Fruit fly (Drosophila melanogaster): ENCODE measurements around the gene CG4887.

Gene CG4887

DNA sequence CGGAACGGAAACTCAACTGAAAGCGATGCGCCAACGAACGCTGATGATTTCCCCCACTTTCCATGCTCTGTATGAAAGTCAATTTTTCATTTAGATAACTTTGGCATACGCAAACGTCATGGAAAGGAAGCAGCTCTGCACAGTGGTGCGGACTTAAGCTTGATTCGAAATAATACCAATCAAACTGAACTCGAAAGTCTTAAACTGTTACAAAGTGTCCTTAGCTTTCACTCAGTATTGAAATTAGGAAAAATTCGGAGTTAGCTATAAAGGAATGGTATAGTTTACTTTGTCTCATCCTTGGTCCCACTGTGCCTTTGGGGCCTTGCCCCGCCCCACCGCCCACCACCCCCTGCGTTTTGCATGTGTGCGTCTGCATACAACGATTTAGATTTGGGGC, 34.6 kb downstream of the CG4887 start (continued):
- TF ChIP-seq Bgb (GFP tag; IDR thresholded peaks at IDR 0.05; ENCODE audit: partially characterized antibody), result no peak
- TF ChIP-seq CG10267 (tag; optimal IDR thresholded peaks at IDR 0.05), result no peak
- TF ChIP-seq Hr51 (GFP tag; optimal IDR thresholded peaks at IDR 0.05), result peak in 1 of 2 experiments; percentile 49
- TF ChIP-seq fru (optimal IDR thresholded peaks at IDR 0.05), result no peak
- TF ChIP-seq pan (optimal IDR thresholded peaks at IDR 0.05), result no peak
- TF ChIP-seq pan (GFP tag; optimal IDR thresholded peaks at IDR 0.05 in 1 of 2, IDR thresholded peaks at IDR 0.05 in 1 of 2), result peak in 1 of 2 experiments; percentile 76
- peak; percentile 56 for TF ChIP-seq E2f1 (GFP tag; IDR thresholded peaks at IDR 0.05)
- no peak for TF ChIP-seq Drgx (GFP tag; IDR thresholded peaks at IDR 0.05)
- TF ChIP-seq org-1 (GFP tag; optimal IDR thresholded peaks at IDR 0.05), result peak; percentile 54
- TF ChIP-seq en (GFP tag; optimal IDR thresholded peaks at IDR 0.05), result no peak
- no peak for TF ChIP-seq NC2α (GFP tag; optimal IDR thresholded peaks at IDR 0.05)
- TF ChIP-seq gcm2 (GFP tag; optimal IDR thresholded peaks at IDR 0.05), result no peak
- TF ChIP-seq CG12659 (GFP tag; optimal IDR thresholded peaks at IDR 0.05), result peak; percentile 51
- TF ChIP-seq CG12744 (GFP tag; optimal IDR thresholded peaks at IDR 0.05), result no peak
- TF ChIP-seq CG10462 (GFP tag; optimal IDR thresholded peaks at IDR 0.05), result no peak
- TF ChIP-seq CG9876 (GFP tag; optimal IDR thresholded peaks at IDR 0.05), result no peak
- TF ChIP-seq Atf6 (GFP tag; IDR thresholded peaks at IDR 0.05), result peak; percentile 77
- peak; percentile 72 for TF ChIP-seq CG9932 (GFP tag; IDR thresholded peaks at IDR 0.05)
- TF ChIP-seq scrt (GFP tag; optimal IDR thresholded peaks at IDR 0.05), result peak; percentile 1
- peak; percentile 54; the same call in 2 of the 3 replicates for TF ChIP-seq tgo (GFP tag; IDR thresholded peaks at IDR 0.05)
- peak; percentile 67 for TF ChIP-seq Xbp1 (GFP tag; optimal IDR thresholded peaks at IDR 0.05)
- TF ChIP-seq CG15601 (tag; optimal IDR thresholded peaks at IDR 0.05), result peak; percentile 2
- no peak for TF ChIP-seq cato (GFP tag; optimal IDR thresholded peaks at IDR 0.05; ENCODE audit: borderline replicate concordance)
- TF ChIP-seq Med (GFP tag), result peak; percentile 82
- no peak for TF ChIP-seq CG8359 (GFP tag; optimal IDR thresholded peaks at IDR 0.05; ENCODE audit: borderline replicate concordance)
- no peak for TF ChIP-seq CG13287 (GFP tag; IDR thresholded peaks at IDR 0.05; ENCODE audit: partially characterized antibody)
- TF ChIP-seq CG7372 (GFP tag; IDR thresholded peaks at IDR 0.05), result peak; percentile 49; the same call in 1 of the 2 replicates
- TF ChIP-seq Ssrp (tag; optimal IDR thresholded peaks at IDR 0.05), result no peak
- no peak for TF ChIP-seq exex (tag; optimal IDR thresholded peaks at IDR 0.05)
- no peak for TF ChIP-seq Dp (GFP tag; optimal IDR thresholded peaks at IDR 0.05)
- TF ChIP-seq CG15479 (GFP tag; optimal IDR thresholded peaks at IDR 0.05), result no peak
- peak; percentile 29 for TF ChIP-seq cwo (GFP tag; optimal IDR thresholded peaks at IDR 0.05)
- no peak for TF ChIP-seq sens-2 (GFP tag; IDR thresholded peaks at IDR 0.05)
- TF ChIP-seq fd96Cb (tag; optimal IDR thresholded peaks at IDR 0.05), result peak; percentile 3
- peak; percentile 74 for TF ChIP-seq vvl (GFP tag; IDR thresholded peaks at IDR 0.05)
- TF ChIP-seq NFAT (GFP tag; IDR thresholded peaks at IDR 0.05), result peak; percentile 51; the same call in 1 of the 2 replicates
- TF ChIP-seq lov (optimal IDR thresholded peaks at IDR 0.05), result no peak
- 0 out of 3 replicates have a peak, but pooled peaks have one; percentile 25 for TF ChIP-seq lov (GFP tag; IDR thresholded peaks at IDR 0.05)
- no peak for TF ChIP-seq Elba2 (GFP tag; optimal IDR thresholded peaks at IDR 0.05)
- no peak for TF ChIP-seq Usf (GFP tag; optimal IDR thresholded peaks at IDR 0.05)
- TF ChIP-seq Gsc (GFP tag; IDR thresholded peaks at IDR 0.05), result no peak
- peak; percentile 30 for TF ChIP-seq Blimp-1 (GFP tag; optimal IDR thresholded peaks at IDR 0.05)
- no peak for TF ChIP-seq Jarid2 (GFP tag; optimal IDR thresholded peaks at IDR 0.05)
- TF ChIP-seq CG11247 (GFP tag; IDR thresholded peaks at IDR 0.05), result peak; percentile 45; the same call in 1 of the 2 replicates
- no peak for TF ChIP-seq Sry-δ (GFP tag; optimal IDR thresholded peaks at IDR 0.05)
- TF ChIP-seq CG31224 (GFP tag; IDR thresholded peaks at IDR 0.05), result peak; percentile 48; the same call in 1 of the 2 replicates
- peak; percentile 42 for TF ChIP-seq CG13424 (tag; optimal IDR thresholded peaks at IDR 0.05)
- peak; percentile 54; the same call in 1 of the 3 replicates for TF ChIP-seq Optix (GFP tag; IDR thresholded peaks at IDR 0.05)
- TF ChIP-seq twi (tag; optimal IDR thresholded peaks at IDR 0.05), result no peak
- no peak for TF ChIP-seq zen (tag; optimal IDR thresholded peaks at IDR 0.05)
- peak; percentile 38 for TF ChIP-seq CG17359 (tag; optimal IDR thresholded peaks at IDR 0.05)
